Fruit fly (Drosophila melanogaster): ENCODE measurements around the gene CG42750.

CG42750 gene

dm6 chr2L:18141471-18142345 is 133.9 kb downstream of the CG42750 start (continued):
- TF ChIP-seq Lim3 (GFP tag; IDR thresholded peaks at IDR 0.05) (no peak), ase (GFP tag; IDR thresholded peaks at IDR 0.05) (0 out of 3 replicates have a peak, but pooled peaks have one; percentile 39), Ets65A (GFP tag) (peak; percentile 81), chm (GFP tag; IDR thresholded peaks at IDR 0.05) (peak; percentile 72; the same call in 1 of the 2 replicates), dimm (GFP tag; IDR thresholded peaks at IDR 0.05) (no peak), Rfx (GFP tag; IDR thresholded peaks at IDR 0.05) (peak; percentile 60), pfk (GFP tag; optimal IDR thresholded peaks at IDR 0.05) (no peak), pros (GFP tag; optimal IDR thresholded peaks at IDR 0.05) (no peak), lbe (GFP tag; optimal IDR thresholded peaks at IDR 0.05) (peak; percentile 48), sisA (GFP tag; IDR thresholded peaks at IDR 0.05) (peak; percentile 38; the same call in 1 of the 2 replicates), CG12155 (GFP tag; optimal IDR thresholded peaks at IDR 0.05) (peak; percentile 65), CG12769 (tag; optimal IDR thresholded peaks at IDR 0.05) (peak; percentile 68), sr (GFP tag; IDR thresholded peaks at IDR 0.05) (no peak), PHDP (tag; optimal IDR thresholded peaks at IDR 0.05) (peak; percentile 68), NK7.1 (GFP tag; optimal IDR thresholded peaks at IDR 0.05) (no peak), ham (GFP tag; IDR thresholded peaks at IDR 0.05) (no peak), bigmax (GFP tag; optimal IDR thresholded peaks at IDR 0.05) (no peak), eyg (GFP tag; optimal IDR thresholded peaks at IDR 0.05) (no peak), CG13287 (GFP tag; IDR thresholded peaks at IDR 0.05; ENCODE audit: partially characterized antibody) (no peak; the same call in none of the 2 replicates), Scr (GFP tag; IDR thresholded peaks at IDR 0.05; ENCODE audit: partially characterized antibody) (0 out of 2 replicates have a peak, but pooled peaks have one; percentile 30), CG17802 (tag; optimal IDR thresholded peaks at IDR 0.05) (peak; percentile 4), Doc3 (GFP tag; IDR thresholded peaks at IDR 0.05; ENCODE audit: partially characterized antibody) (no peak), chif (GFP tag; optimal IDR thresholded peaks at IDR 0.05) (peak; percentile 39 to 64), CG9817 (tag; optimal IDR thresholded peaks at IDR 0.05) (peak; percentile 51), D (optimal IDR thresholded peaks at IDR 0.05) (no peak), D (GFP tag; optimal IDR thresholded peaks at IDR 0.05) (peak; percentile 72), Oaz (GFP tag; IDR thresholded peaks at IDR 0.05) (0 out of 2 replicates have a peak, but pooled peaks have one; percentile 14), nerfin-1 (tag; optimal IDR thresholded peaks at IDR 0.05) (peak; percentile 47), CG12659 (GFP tag; optimal IDR thresholded peaks at IDR 0.05) (peak; percentile 68), CG12299 (tag; optimal IDR thresholded peaks at IDR 0.05) (no peak), Hr3 (GFP tag; optimal IDR thresholded peaks at IDR 0.05) (peak; percentile 61), CkIIα-i1 (GFP tag; IDR thresholded peaks at IDR 0.05) (no peak), grau (tag; optimal IDR thresholded peaks at IDR 0.05) (peak; percentile 69), Sry-β (GFP tag; optimal IDR thresholded peaks at IDR 0.05) (no peak), CG10274 (GFP tag; optimal IDR thresholded peaks at IDR 0.05) (no peak), repo (GFP tag; optimal IDR thresholded peaks at IDR 0.05) (no peak), Kr (GFP tag; optimal IDR thresholded peaks at IDR 0.05) (no peak), inv (GFP tag; IDR thresholded peaks at IDR 0.05; ENCODE audit: partially characterized antibody) (no peak), Bgb (GFP tag; IDR thresholded peaks at IDR 0.05; ENCODE audit: partially characterized antibody) (no peak), CG10462 (GFP tag; optimal IDR thresholded peaks at IDR 0.05) (peak; percentile 49), CG1603 (tag; optimal IDR thresholded peaks at IDR 0.05) (peak; percentile 56), CG7372 (GFP tag; IDR thresholded peaks at IDR 0.05) (0 out of 2 replicates have a peak, but pooled peaks have one; percentile 15), gcm2 (GFP tag; optimal IDR thresholded peaks at IDR 0.05) (peak; percentile 42), CG9215 (GFP tag; IDR thresholded peaks at IDR 0.05) (0 out of 2 replicates have a peak, but pooled peaks have one; percentile 15), exex (tag; optimal IDR thresholded peaks at IDR 0.05) (peak; percentile 4), Sry-δ (GFP tag; optimal IDR thresholded peaks at IDR 0.05) (peak; percentile 18), CG8924 (tag; optimal IDR thresholded peaks at IDR 0.05) (peak; percentile 72), CG4707 (GFP tag; optimal IDR thresholded peaks at IDR 0.05) (no peak)

Data from whole organism, embryonic.